Worm (Caenorhabditis elegans) whole organism, midembryonic: Measurements from ENCODE around the gene idpp-8.

Experiments
- T22C8.4 ChIP-seq: fragments of 200-800 bp; sonication (Bioruptor generic); IDR thresholded peaks from 2 replicates; pipeline ENCODE4 v1.3.6; 2022; ENCODE audit warnings: missing genetic modification characterization, missing compliant biosample characterization
- cog-1 ChIP-seq: sonication (generic microtip); optimal IDR thresholded peaks from 2 replicates; lab custom pipeline; 2016; ENCODE audit warnings: missing genetic modification characterization, missing compliant biosample characterization
- flt-1 ChIP-seq: fragments of 200-800 bp; sonication (Bioruptor generic); IDR thresholded peaks from 2 replicates; pipeline ENCODE4 v1.3.6; 2022; ENCODE audit warnings: missing genetic modification characterization, missing compliant biosample characterization
- klf-2 ChIP-seq: fragments of 200-800 bp; sonication (Bioruptor generic); conservative IDR thresholded peaks from 2 replicates; pipeline ENCODE4 v1.3.6; 2022; ENCODE audit warnings: missing genetic modification reagents, missing genetic modification characterization, missing compliant biosample characterization
- med-1 ChIP-seq: sonication (generic microtip); optimal IDR thresholded peaks from 2 replicates; lab custom pipeline; 2017; ENCODE audit warnings: missing genetic modification characterization, mild to moderate bottlenecking, missing compliant biosample characterization, antibody characterized with exemption, missing genetic modification reagents; ENCODE audit not compliant: insufficient read depth
- ref-1 ChIP-seq: fragments of 200-800 bp; sonication (Bioruptor generic); conservative IDR thresholded peaks from 2 replicates; pipeline ENCODE4 v1.3.6; 2022; ENCODE audit warnings: missing genetic modification reagents, missing genetic modification characterization, missing compliant biosample characterization
- tab-1 ChIP-seq: fragments of 200-800 bp; sonication (Bioruptor generic); IDR thresholded peaks from 2 replicates; pipeline ENCODE4 v1.3.6; 2022; ENCODE audit warnings: missing genetic modification characterization, missing compliant biosample characterization
- ztf-23 ChIP-seq: fragments of 200-800 bp; sonication (Bioruptor generic); IDR thresholded peaks from 2 replicates; pipeline ENCODE4 v1.3.6; 2022; ENCODE audit warnings: missing genetic modification reagents, missing genetic modification characterization, missing compliant biosample characterization
- ztf-29 ChIP-seq: fragments of 200-800 bp; sonication (Bioruptor generic); IDR thresholded peaks from 2 replicates; pipeline ENCODE4 v1.3.6; 2022; ENCODE audit warnings: missing genetic modification reagents, missing genetic modification characterization, missing compliant biosample characterization

idpp-8 gene

ce11 chrII:10315252-10315651 lies at the start of gene idpp-8:
Gene idpp-8 (plus strand): TSS chrII:10315552.
- TF ChIP-seq ref-1 (GFP tag; lab: Robert Waterston, UW) (no peak), T22C8.4 (GFP tag; lab: Robert Waterston, UW) (no peak), med-1 (GFP tag; lab: Kevin White, UChicago) (no peak), klf-2 (GFP tag; lab: Robert Waterston, UW) (no peak), cog-1 (tag; lab: Kevin White, UChicago) (no peak), tab-1 (GFP tag; lab: Robert Waterston, UW) (no peak), flt-1 (GFP tag; lab: Robert Waterston, UW) (no peak), ztf-23 (no peak), ztf-29 (no peak)

ce11 chrII:10270052-10270451 lies 45.3 kb upstream of the idpp-8 start, which contains the start of gene F54B3.2:
Gene F54B3.2 (minus strand): TSS chrII:10270152.
- no peak for TF ChIP-seq T22C8.4 (GFP tag; lab: Robert Waterston, UW)
- no peak for TF ChIP-seq flt-1 (GFP tag; lab: Robert Waterston, UW)
- no peak for TF ChIP-seq ztf-23
- TF ChIP-seq ref-1 (GFP tag; lab: Robert Waterston, UW): no peak
- TF ChIP-seq tab-1 (GFP tag; lab: Robert Waterston, UW): no peak
- no peak for TF ChIP-seq ztf-29
- TF ChIP-seq klf-2 (GFP tag; lab: Robert Waterston, UW): no peak
- TF ChIP-seq med-1 (GFP tag; lab: Kevin White, UChicago): no peak

DNA sequence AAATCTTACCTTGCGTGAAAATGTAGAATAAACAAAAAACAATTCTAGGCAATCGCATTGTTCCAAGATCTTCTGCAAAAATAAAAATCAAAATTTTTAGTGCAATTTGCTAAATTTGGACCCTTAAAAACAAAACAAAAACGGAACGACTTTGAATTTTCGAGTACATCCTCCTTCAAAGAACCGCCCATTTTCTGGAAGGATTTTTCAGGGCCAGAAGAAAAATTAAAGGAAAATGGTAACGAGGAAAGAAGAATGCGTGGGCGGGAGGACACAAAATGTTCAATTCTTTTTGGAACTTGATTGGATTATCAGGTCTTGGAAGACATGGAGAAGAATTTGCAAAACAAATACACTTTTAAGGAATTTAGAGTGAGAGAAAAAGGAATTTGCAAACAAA lies 44.3 kb upstream of the idpp-8 start, which contains the start of gene F54B3.4:
Gene F54B3.4, minus strand, starts transcription at position 101 of the 400 bp plus-strand sequence.
- TF ChIP-seq ztf-23: no peak
- TF ChIP-seq med-1 (GFP tag; lab: Kevin White, UChicago): no peak
- no peak for TF ChIP-seq tab-1 (GFP tag; lab: Robert Waterston, UW)
- TF ChIP-seq ref-1 (GFP tag; lab: Robert Waterston, UW): no peak
- no peak for TF ChIP-seq ztf-29
- no peak for TF ChIP-seq flt-1 (GFP tag; lab: Robert Waterston, UW)
- no peak for TF ChIP-seq T22C8.4 (GFP tag; lab: Robert Waterston, UW)
- no peak for TF ChIP-seq cog-1 (tag; lab: Kevin White, UChicago)

DNA sequence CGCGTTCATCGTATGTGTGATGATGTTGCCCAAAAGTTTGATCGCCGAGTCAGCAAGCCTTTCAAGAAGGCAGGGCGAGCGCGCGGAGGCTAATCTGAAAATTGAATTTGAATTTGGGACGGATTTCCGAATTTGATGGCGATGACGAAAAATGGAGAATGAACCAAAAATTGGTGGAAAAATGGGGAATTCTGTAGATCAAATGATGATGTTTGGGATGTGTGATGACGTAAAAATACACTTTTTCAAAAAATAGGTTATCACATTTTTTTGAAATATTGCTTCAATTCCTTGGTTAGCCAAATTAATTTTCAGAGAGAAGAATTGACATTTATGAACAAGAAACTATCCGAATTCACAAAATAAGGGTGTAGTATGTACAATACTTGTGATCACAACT lies 35.8 kb upstream of the idpp-8 start, which contains the start of gene ZK971.1:
Gene ZK971.1, minus strand, starts transcription at position 101 of the 400 bp plus-strand sequence.
- TF ChIP-seq klf-2 (GFP tag; lab: Robert Waterston, UW) (no peak), ztf-23 (no peak), med-1 (GFP tag; lab: Kevin White, UChicago) (no peak)

DNA sequence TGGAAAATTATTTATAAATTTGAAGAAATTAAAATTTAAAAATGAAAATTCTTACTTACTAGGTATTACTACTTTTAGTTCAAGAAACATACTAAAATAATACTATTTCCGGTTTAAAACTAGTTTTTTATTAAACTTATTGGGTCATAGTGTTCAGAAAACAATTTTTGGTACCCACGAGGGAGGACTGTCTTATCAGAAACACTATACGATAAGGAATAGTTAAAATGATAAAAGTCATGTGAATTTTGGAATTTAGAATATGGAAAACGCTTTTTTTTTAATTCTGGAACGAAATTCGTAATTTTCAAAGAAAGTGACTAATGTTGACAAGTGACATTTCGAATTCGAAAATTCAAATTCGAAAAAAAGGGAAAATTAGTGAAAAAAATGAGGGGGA lies 33.7 kb upstream of the idpp-8 start:
- TF ChIP-seq flt-1 (GFP tag; lab: Robert Waterston, UW) (no peak), med-1 (GFP tag; lab: Kevin White, UChicago) (no peak), ref-1 (GFP tag; lab: Robert Waterston, UW) (no peak), ztf-29 (no peak), cog-1 (tag; lab: Kevin White, UChicago) (no peak), ztf-23 (no peak), tab-1 (GFP tag; lab: Robert Waterston, UW) (no peak), klf-2 (GFP tag; lab: Robert Waterston, UW) (no peak), T22C8.4 (GFP tag; lab: Robert Waterston, UW) (no peak)

- TF ChIP-seq ztf-29 (no peak), ztf-23 (no peak), med-1 (GFP tag; lab: Kevin White, UChicago) (no peak), tab-1 (GFP tag; lab: Robert Waterston, UW) (no peak), flt-1 (GFP tag; lab: Robert Waterston, UW) (no peak), ref-1 (GFP tag; lab: Robert Waterston, UW) (no peak), klf-2 (GFP tag; lab: Robert Waterston, UW) (no peak), T22C8.4 (GFP tag; lab: Robert Waterston, UW) (no peak), cog-1 (tag; lab: Kevin White, UChicago) (no peak)
These were observed 32.2 kb upstream of the idpp-8 start for ce11 chrII:10283145-10283544.

DNA sequence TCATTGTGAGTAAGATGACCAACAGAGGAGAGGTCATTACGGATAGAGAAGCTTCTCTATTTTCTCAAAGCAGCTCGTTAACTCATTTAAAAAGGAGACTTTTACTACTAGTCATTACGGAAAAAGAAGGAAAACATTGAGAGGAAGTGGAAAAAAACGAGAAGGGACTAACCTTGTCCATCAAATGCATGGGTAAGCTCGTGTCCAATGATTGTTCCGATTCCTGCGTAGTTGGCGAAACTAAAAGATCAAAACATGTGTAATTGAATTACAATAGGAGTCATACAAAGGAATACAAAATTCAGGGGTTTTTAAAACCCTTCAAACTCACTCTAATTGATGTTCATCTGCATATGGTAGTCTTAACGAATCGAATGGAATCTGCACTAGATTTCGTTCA lies 30.4 kb upstream of the idpp-8 start:
- TF ChIP-seq med-1 (GFP tag; lab: Kevin White, UChicago) (no peak), ztf-23 (no peak), ztf-29 (no peak), flt-1 (GFP tag; lab: Robert Waterston, UW) (no peak), cog-1 (tag; lab: Kevin White, UChicago) (no peak), T22C8.4 (GFP tag; lab: Robert Waterston, UW) (no peak), tab-1 (GFP tag; lab: Robert Waterston, UW) (no peak), klf-2 (GFP tag; lab: Robert Waterston, UW) (no peak), ref-1 (GFP tag; lab: Robert Waterston, UW) (no peak)

ce11 chrII:10288926-10289325 lies 26.4 kb upstream of the idpp-8 start:
- TF ChIP-seq ref-1 (GFP tag; lab: Robert Waterston, UW) (no peak), med-1 (GFP tag; lab: Kevin White, UChicago) (no peak), ztf-29 (no peak), tab-1 (GFP tag; lab: Robert Waterston, UW) (no peak), cog-1 (tag; lab: Kevin White, UChicago) (no peak), T22C8.4 (GFP tag; lab: Robert Waterston, UW) (no peak), ztf-23 (no peak), flt-1 (GFP tag; lab: Robert Waterston, UW) (no peak), klf-2 (GFP tag; lab: Robert Waterston, UW) (no peak)

ce11 chrII:10294262-10294661 lies 21.1 kb upstream of the idpp-8 start:
- TF ChIP-seq flt-1 (GFP tag; lab: Robert Waterston, UW) (no peak), ztf-29 (no peak), T22C8.4 (GFP tag; lab: Robert Waterston, UW) (no peak), ztf-23 (no peak), med-1 (GFP tag; lab: Kevin White, UChicago) (no peak), ref-1 (GFP tag; lab: Robert Waterston, UW) (no peak)
